Worm (Caenorhabditis elegans) whole organism, L4/young adult: Measurements from ENCODE around the gene B0416.5.

Source experiments
- W03F9.2 ChIP-seq: fragments of 150-350 bp; optimal IDR thresholded peaks from 2 replicates; lab custom pipeline; 2014; ENCODE audit warnings: missing biosample characterization, missing genetic modification characterization
- dao-5 ChIP-seq: sonication (generic microtip); optimal IDR thresholded peaks from 2 replicates; lab custom pipeline; 2016; ENCODE audit warnings: missing genotype, missing genetic modification characterization, moderate library complexity, missing compliant biosample characterization
- him-1 ChIP-seq: sonication (generic microtip); optimal IDR thresholded peaks from 2 replicates; lab custom pipeline; 2016; ENCODE audit warnings: missing genotype, missing genetic modification reagents, missing genetic modification characterization, missing compliant biosample characterization

ce11 chrX:9311225-9311624 lies 40.6 kb upstream of the B0416.5 start, which contains the start of gene H29C22.1:
- no peak for TF ChIP-seq him-1 (tag; lab: Kevin White, UChicago)
- TF ChIP-seq dao-5, result no peak
- TF ChIP-seq W03F9.2 (tag; lab: Kevin White, UChicago), result no peak
